Worm (Caenorhabditis elegans) whole organism, young adult: ENCODE measurements around the gene grwd-1.

ENCODE experiments used
- B0336.3 ChIP-seq: fragments of 200-800 bp; sonication (Bioruptor generic); IDR thresholded peaks from 2 replicates; pipeline ENCODE4 v1.3.6; 2022; ENCODE audit warnings: missing genetic modification characterization, missing compliant biosample characterization
- C17E4.6 ChIP-seq: fragments of 200-800 bp; sonication (Bioruptor generic); IDR thresholded peaks from 2 replicates; pipeline ENCODE4 v1.3.6; 2022; ENCODE audit warnings: missing genetic modification reagents, missing genetic modification characterization, missing compliant biosample characterization
- F23B12.7 ChIP-seq: sonication (generic microtip); optimal IDR thresholded peaks from 2 replicates; lab custom pipeline; 2017; ENCODE audit warnings: missing genetic modification characterization, mild to moderate bottlenecking, missing compliant biosample characterization, antibody characterized with exemption, moderate library complexity; ENCODE audit not compliant: insufficient read depth
- F33H1.4 ChIP-seq: fragments of 200-800 bp; sonication (Bioruptor generic); IDR thresholded peaks from 2 replicates; pipeline ENCODE4 v1.3.6; 2022; ENCODE audit warnings: missing genetic modification reagents, missing genetic modification characterization, missing compliant biosample characterization
- F39B2.1 ChIP-seq: fragments of 200-800 bp; sonication (Bioruptor generic); IDR thresholded peaks from 2 replicates; pipeline ENCODE4 v1.3.6; 2022; ENCODE audit warnings: missing genetic modification reagents, missing genetic modification characterization, missing compliant biosample characterization
- F52B5.7 ChIP-seq: sonication (generic microtip); optimal IDR thresholded peaks from 2 replicates; lab custom pipeline; 2016; ENCODE audit warnings: mild to moderate bottlenecking, missing genetic modification characterization, missing compliant biosample characterization
- K11D2.4 ChIP-seq: fragments of 200-800 bp; sonication (Bioruptor generic); IDR thresholded peaks from 2 replicates; pipeline ENCODE4 v1.3.6; 2022; ENCODE audit warnings: missing genetic modification reagents, missing genetic modification characterization, missing compliant biosample characterization
- athp-1 ChIP-seq: sonication (generic microtip); optimal IDR thresholded peaks from 2 replicates; lab custom pipeline; 2017; ENCODE audit warnings: mild to moderate bottlenecking, missing genetic modification characterization, missing compliant biosample characterization
- ceh-40 ChIP-seq: fragments of 200-800 bp; sonication (Bioruptor generic); IDR thresholded peaks from 2 replicates; pipeline ENCODE4 v1.3.6; 2022; ENCODE audit warnings: missing genetic modification characterization, missing compliant biosample characterization
- dpl-1 ChIP-seq: fragments of 150-350 bp; optimal IDR thresholded peaks from 2 replicates; lab custom pipeline; 2014; ENCODE audit warnings: missing biosample characterization, missing genetic modification reagents, missing genetic modification characterization
- ekl-4 ChIP-seq: fragments of 200-800 bp; sonication (Bioruptor generic); IDR thresholded peaks from 2 replicates; pipeline ENCODE4 v1.3.6; 2022; ENCODE audit warnings: missing genetic modification reagents, missing genetic modification characterization, missing compliant biosample characterization
- gei-17 ChIP-seq: fragments of 200-800 bp; sonication (Bioruptor generic); optimal IDR thresholded peaks from 2 replicates; lab custom pipeline; 2018; ENCODE audit warnings: mild to moderate bottlenecking, missing genetic modification characterization, missing compliant biosample characterization
- lag-1 ChIP-seq: fragments of 200-800 bp; sonication (Bioruptor generic); IDR thresholded peaks from 2 replicates; pipeline ENCODE4 v1.3.6; 2022; ENCODE audit warnings: missing genetic modification reagents, missing genetic modification characterization, missing compliant biosample characterization
- lin-40 ChIP-seq: sonication (generic microtip); optimal IDR thresholded peaks from 2 replicates; lab custom pipeline; 2016; ENCODE audit warnings: missing genetic modification characterization, mild to moderate bottlenecking, missing compliant biosample characterization, missing genotype, missing genetic modification reagents
- madf-8 ChIP-seq: fragments of 200-800 bp; sonication (Bioruptor generic); conservative IDR thresholded peaks from 2 replicates; pipeline ENCODE4 v1.3.6; 2022; ENCODE audit warnings: missing genetic modification reagents, missing genetic modification characterization, missing compliant biosample characterization
- mcd-1 ChIP-seq: fragments of 200-800 bp; sonication (Bioruptor generic); IDR thresholded peaks from 2 replicates; pipeline ENCODE4 v1.3.6; 2022; ENCODE audit warnings: missing genetic modification reagents, missing genetic modification characterization, missing compliant biosample characterization
- nfya-1 ChIP-seq: sonication (generic microtip); optimal IDR thresholded peaks from 2 replicates; lab custom pipeline; 2017; ENCODE audit warnings: antibody characterized with exemption, missing compliant biosample characterization, missing genetic modification characterization, borderline replicate concordance; ENCODE audit not compliant: insufficient read depth
- nhr-179 ChIP-seq: sonication (generic microtip); optimal IDR thresholded peaks from 2 replicates; lab custom pipeline; 2016; ENCODE audit warnings: mild to moderate bottlenecking, missing genetic modification characterization, missing compliant biosample characterization
- nhr-27 ChIP-seq: fragments of 200-800 bp; sonication (Bioruptor generic); optimal IDR thresholded peaks from 2 replicates; lab custom pipeline; 2018; ENCODE audit warnings: mild to moderate bottlenecking, missing genetic modification characterization, moderate library complexity, missing compliant biosample characterization
- nhr-80 ChIP-seq: sonication (generic microtip); optimal IDR thresholded peaks from 2 replicates; lab custom pipeline; 2016; ENCODE audit warnings: missing genetic modification characterization, missing compliant biosample characterization
- nhr-90 ChIP-seq: sonication (generic microtip); optimal IDR thresholded peaks from 2 replicates; lab custom pipeline; 2016; ENCODE audit warnings: missing genotype, mild to moderate bottlenecking, missing genetic modification characterization, missing compliant biosample characterization
- pbrm-1 ChIP-seq: fragments of 200-800 bp; sonication (Bioruptor generic); IDR thresholded peaks from 2 replicates; pipeline ENCODE4 v1.3.6; 2022; ENCODE audit warnings: missing genetic modification reagents, missing genetic modification characterization, missing compliant biosample characterization
- rcor-1 ChIP-seq: fragments of 200-800 bp; sonication (Bioruptor generic); IDR thresholded peaks from 2 replicates; pipeline ENCODE4 v1.3.6; 2022; ENCODE audit warnings: missing genetic modification reagents, missing genetic modification characterization, missing compliant biosample characterization
- repo-1 ChIP-seq: sonication (generic microtip); optimal IDR thresholded peaks from 2 replicates; lab custom pipeline; 2017; ENCODE audit warnings: mild to moderate bottlenecking, missing genetic modification characterization, missing compliant biosample characterization
- snpc-1.1 ChIP-seq: sonication (generic microtip); optimal IDR thresholded peaks from 2 replicates; lab custom pipeline; 2017; ENCODE audit warnings: missing genetic modification characterization, mild to moderate bottlenecking, missing compliant biosample characterization, antibody characterized with exemption, moderate library complexity, missing genotype, missing genetic modification reagents; ENCODE audit not compliant: insufficient read depth
- snpc-1.3 ChIP-seq: sonication (generic microtip); optimal IDR thresholded peaks from 2 replicates; lab custom pipeline; 2017; ENCODE audit warnings: missing genetic modification characterization, mild to moderate bottlenecking, missing compliant biosample characterization, antibody characterized with exemption, moderate library complexity, missing genotype, missing genetic modification reagents; ENCODE audit not compliant: insufficient read depth
- unc-62 ChIP-seq: fragments of 150-350 bp; optimal IDR thresholded peaks from 2 replicates; lab custom pipeline; 2014; ENCODE audit warnings: missing biosample characterization, missing genetic modification reagents, missing genetic modification characterization
- zim-3 ChIP-seq: sonication (generic microtip); optimal IDR thresholded peaks from 2 replicates; lab custom pipeline; 2017; ENCODE audit warnings: mild to moderate bottlenecking, missing genetic modification characterization, moderate library complexity, missing compliant biosample characterization
- ztf-18 ChIP-seq: sonication (generic microtip); optimal IDR thresholded peaks from 2 replicates; lab custom pipeline; 2016; ENCODE audit warnings: missing genotype, mild to moderate bottlenecking, missing genetic modification characterization, missing compliant biosample characterization

The grwd-1 gene

ce11 chrIII:5109401-5109800 lies 43.9 kb upstream of the grwd-1 start, which contains the start of gene sax-2:
Gene sax-2 (plus strand): TSS chrIII:5109701.
- TF ChIP-seq nhr-179 (tag; lab: Kevin White, UChicago) (no peak), gei-17 (GFP tag; lab: Kevin White, UChicago) (no peak), nhr-90 (tag; lab: Kevin White, UChicago) (no peak), madf-8 (GFP tag; lab: Robert Waterston, UW) (no peak)

ce11 chrIII:5112399-5112798 lies 40.9 kb upstream of the grwd-1 start:
- TF ChIP-seq dpl-1 (no peak), snpc-1.1 (tag; lab: Kevin White, UChicago) (no peak), nhr-27 (no peak), F23B12.7 (tag; lab: Kevin White, UChicago) (no peak), mcd-1 (GFP tag; lab: Robert Waterston, UW) (no peak), B0336.3 (GFP tag; lab: Robert Waterston, UW) (no peak), nhr-90 (tag; lab: Kevin White, UChicago) (no peak)

- TF ChIP-seq nhr-80 (peak; percentile 23), athp-1 (no peak), nfya-1 (tag; lab: Kevin White, UChicago) (no peak)
Observed at ce11 chrIII:5112998-5113397, 40.3 kb upstream of the grwd-1 start.

ce11 chrIII:5119063-5119462 lies 34.2 kb upstream of the grwd-1 start:
- no peak for TF ChIP-seq repo-1 (tag; lab: Kevin White, UChicago)
- TF ChIP-seq K11D2.4 (GFP tag; lab: Robert Waterston, UW), result no peak
- no peak for TF ChIP-seq ekl-4 (GFP tag; lab: Robert Waterston, UW)
- TF ChIP-seq ceh-40 (GFP tag; lab: Robert Waterston, UW), result no peak
- TF ChIP-seq F39B2.1 (GFP tag; lab: Robert Waterston, UW), result no peak
- TF ChIP-seq nhr-80, result no peak
- TF ChIP-seq dpl-1, result no peak
- TF ChIP-seq F52B5.7 (tag; lab: Kevin White, UChicago), result no peak

ce11 chrIII:5120593-5120992 lies 32.7 kb upstream of the grwd-1 start:
- TF ChIP-seq F33H1.4 (GFP tag; lab: Robert Waterston, UW) (no peak), rcor-1 (GFP tag; lab: Robert Waterston, UW) (no peak), snpc-1.3 (no peak), ekl-4 (GFP tag; lab: Robert Waterston, UW) (no peak), lag-1 (GFP tag; lab: Robert Waterston, UW) (no peak), zim-3 (tag; lab: Kevin White, UChicago) (no peak), ztf-18 (no peak), lin-40 (tag; lab: Kevin White, UChicago) (no peak), pbrm-1 (GFP tag; lab: Robert Waterston, UW) (no peak), C17E4.6 (GFP tag; lab: Robert Waterston, UW) (no peak)
- TF ChIP-seq, all 124 proteins: peak for 0

ce11 chrIII:5124385-5124784 lies 28.9 kb upstream of the grwd-1 start:
- TF ChIP-seq unc-62 (peak; percentile 87), C17E4.6 (GFP tag; lab: Robert Waterston, UW) (no peak)
